Fruit fly (Drosophila melanogaster): Measurements from ENCODE around the gene CG12219.

The CG12219 gene

DNA sequence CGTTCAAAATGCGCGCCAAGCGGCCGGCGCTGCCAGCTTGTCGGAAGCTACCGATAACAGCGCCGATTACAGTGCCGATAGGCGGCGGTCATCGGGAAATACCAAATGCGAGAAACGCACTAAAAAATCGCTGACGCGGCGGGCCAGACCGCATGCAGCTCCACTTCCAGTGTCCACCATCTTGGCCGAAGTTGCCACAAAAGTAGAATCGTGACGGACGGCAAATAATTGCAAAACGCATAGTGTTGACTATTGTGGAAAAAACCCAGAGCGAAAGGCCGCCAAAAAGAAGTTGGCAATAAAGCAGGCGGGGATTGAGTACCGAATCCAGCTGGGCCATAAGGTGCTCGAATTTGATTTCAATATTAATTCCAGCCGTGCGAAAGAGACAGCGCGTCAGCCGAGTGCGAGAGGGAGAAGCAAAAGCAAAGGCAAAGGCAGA is 45.9 kb upstream of the CG12219 start, which contains the start of gene CG3847 (continued):
- no peak for TF ChIP-seq Hr78 (GFP tag; optimal IDR thresholded peaks at IDR 0.05)
- TF ChIP-seq Opbp (GFP tag; IDR thresholded peaks at IDR 0.05; ENCODE audit: partially characterized antibody) = peak; percentile 70
- TF ChIP-seq tll (GFP tag; optimal IDR thresholded peaks at IDR 0.05) = peak in 1 of 2 experiments; percentile 33
- peak in 1 of 3 experiments; percentile 37 for TF ChIP-seq Stat92E (GFP tag; optimal IDR thresholded peaks at IDR 0.05)
- TF ChIP-seq hkb (optimal IDR thresholded peaks at IDR 0.05) = no peak
- TF ChIP-seq hkb (GFP tag; IDR thresholded peaks at IDR 0.05) = peak; percentile 39
- 0 out of 2 replicates have a peak, but pooled peaks have one; percentile 16 for TF ChIP-seq CG6272 (GFP tag; IDR thresholded peaks at IDR 0.05)
- peak; percentile 63 for TF ChIP-seq Dll (GFP tag; IDR thresholded peaks at IDR 0.05; ENCODE audit: partially characterized antibody)
- TF ChIP-seq gfzf (GFP tag; optimal IDR thresholded peaks at IDR 0.05) = peak; percentile 96
- peak; percentile 22 for TF ChIP-seq CG8944 (GFP tag; optimal IDR thresholded peaks at IDR 0.05)
- no peak for TF ChIP-seq CG15011 (GFP tag; optimal IDR thresholded peaks at IDR 0.05)
- no peak for TF ChIP-seq lbe (GFP tag; optimal IDR thresholded peaks at IDR 0.05)
- TF ChIP-seq CG12659 (GFP tag; optimal IDR thresholded peaks at IDR 0.05) = peak; percentile 94
- TF ChIP-seq sens-2 (GFP tag; IDR thresholded peaks at IDR 0.05) = no peak
- peak; percentile 43 for TF ChIP-seq Meics (GFP tag; optimal IDR thresholded peaks at IDR 0.05)
- peak; percentile 32 for TF ChIP-seq grau (tag; optimal IDR thresholded peaks at IDR 0.05)
- peak; percentile 42 for TF ChIP-seq CG33557 (GFP tag; optimal IDR thresholded peaks at IDR 0.05)
- no peak for TF ChIP-seq gcm2 (GFP tag; optimal IDR thresholded peaks at IDR 0.05)
- peak; percentile 37 for TF ChIP-seq CTCF (GFP tag; optimal IDR thresholded peaks at IDR 0.05)
- TF ChIP-seq B-H1 (GFP tag; IDR thresholded peaks at IDR 0.05) = no peak
- no peak for TF ChIP-seq sqz (GFP tag; optimal IDR thresholded peaks at IDR 0.05)
- TF ChIP-seq CG8089 (GFP tag; optimal IDR thresholded peaks at IDR 0.05) = peak; percentile 18
- no peak for TF ChIP-seq ham (GFP tag; IDR thresholded peaks at IDR 0.05)
- peak; percentile 94 for TF ChIP-seq Neu2 (GFP tag; optimal IDR thresholded peaks at IDR 0.05; ENCODE audit: borderline replicate concordance)
- TF ChIP-seq CG9932 (GFP tag; IDR thresholded peaks at IDR 0.05) = peak; percentile 63
- peak; percentile 81 for TF ChIP-seq Bgb (GFP tag; IDR thresholded peaks at IDR 0.05; ENCODE audit: partially characterized antibody)
- peak; percentile 25 for TF ChIP-seq Hsf (GFP tag; optimal IDR thresholded peaks at IDR 0.05)
- TF ChIP-seq CG15601 (tag; optimal IDR thresholded peaks at IDR 0.05) = peak; percentile 46
- peak; percentile 14 for TF ChIP-seq CG15269 (tag; optimal IDR thresholded peaks at IDR 0.05)
- TF ChIP-seq CG14965 (GFP tag; optimal IDR thresholded peaks at IDR 0.05; ENCODE audit: borderline replicate concordance) = no peak
- TF ChIP-seq HmgD (GFP tag; optimal IDR thresholded peaks at IDR 0.05) = peak; percentile 75
- TF ChIP-seq CG2712 (tag; optimal IDR thresholded peaks at IDR 0.05) = peak; percentile 62
- no peak for TF ChIP-seq CG13123 (GFP tag; optimal IDR thresholded peaks at IDR 0.05)
- TF ChIP-seq trh (GFP tag; optimal IDR thresholded peaks at IDR 0.05) = no peak
- no peak for TF ChIP-seq CG2202 (tag; optimal IDR thresholded peaks at IDR 0.05)
- no peak for TF ChIP-seq CG14050 (GFP tag; IDR thresholded peaks at IDR 0.05)
- TF ChIP-seq Asciz (GFP tag; optimal IDR thresholded peaks at IDR 0.05) = no peak
- TF ChIP-seq HLH4C (GFP tag; IDR thresholded peaks at IDR 0.05; ENCODE audit: partially characterized antibody) = peak; percentile 48; the same call in 2 of the 3 replicates
- peak; percentile 37 for TF ChIP-seq CG12155 (GFP tag; optimal IDR thresholded peaks at IDR 0.05)
- TF ChIP-seq Gsc (GFP tag; IDR thresholded peaks at IDR 0.05) = no peak
- no peak for TF ChIP-seq Sox100B (GFP tag; optimal IDR thresholded peaks at IDR 0.05)
- TF ChIP-seq CG17912 (GFP tag; optimal IDR thresholded peaks at IDR 0.05) = peak; percentile 26
- no peak for TF ChIP-seq jing (GFP tag; optimal IDR thresholded peaks at IDR 0.05)
- peak; percentile 30 for TF ChIP-seq bcd (GFP tag; optimal IDR thresholded peaks at IDR 0.05)
- TF ChIP-seq yki (optimal IDR thresholded peaks at IDR 0.05) = no peak
- no peak for TF ChIP-seq Dip2 (GFP tag; IDR thresholded peaks at IDR 0.05)
- peak; percentile 16 for TF ChIP-seq Deaf1 (tag; optimal IDR thresholded peaks at IDR 0.05)
- peak; percentile 26 for TF ChIP-seq mirr (GFP tag; optimal IDR thresholded peaks at IDR 0.05)
- TF ChIP-seq Dbx (GFP tag; IDR thresholded peaks at IDR 0.05) = peak; percentile 52; the same call in 2 of the 3 replicates
- TF ChIP-seq kni (GFP tag; optimal IDR thresholded peaks at IDR 0.05) = peak; percentile 53
